Worm (Caenorhabditis elegans): ENCODE results near the gene ZK632.2.

- TF ChIP-seq klf-2 (GFP tag; conservative IDR thresholded peaks at IDR 0.05) (no peak), ztf-23 (GFP tag; IDR thresholded peaks at IDR 0.05) (no peak), cog-1 (tag; optimal IDR thresholded peaks at IDR 0.05) (no peak), tab-1 (GFP tag; IDR thresholded peaks at IDR 0.05) (no peak), ref-1 (GFP tag; conservative IDR thresholded peaks at IDR 0.05) (no peak), flt-1 (GFP tag; IDR thresholded peaks at IDR 0.05) (no peak), ztf-29 (GFP tag; IDR thresholded peaks at IDR 0.05) (no peak), med-1 (GFP tag; optimal IDR thresholded peaks at IDR 0.05; ENCODE audit: insufficient read depth) (no peak), T22C8.4 (GFP tag; IDR thresholded peaks at IDR 0.05) (no peak)
Observed at ce11 chrIII:9782011-9782436, 16.9 kb upstream of the ZK632.2 start, which contains the start of gene vha-2.

Data from whole organism, midembryonic.